Fruit fly (Drosophila melanogaster): ENCODE data around the gene Mst87F.

Mst87F gene

DNA sequence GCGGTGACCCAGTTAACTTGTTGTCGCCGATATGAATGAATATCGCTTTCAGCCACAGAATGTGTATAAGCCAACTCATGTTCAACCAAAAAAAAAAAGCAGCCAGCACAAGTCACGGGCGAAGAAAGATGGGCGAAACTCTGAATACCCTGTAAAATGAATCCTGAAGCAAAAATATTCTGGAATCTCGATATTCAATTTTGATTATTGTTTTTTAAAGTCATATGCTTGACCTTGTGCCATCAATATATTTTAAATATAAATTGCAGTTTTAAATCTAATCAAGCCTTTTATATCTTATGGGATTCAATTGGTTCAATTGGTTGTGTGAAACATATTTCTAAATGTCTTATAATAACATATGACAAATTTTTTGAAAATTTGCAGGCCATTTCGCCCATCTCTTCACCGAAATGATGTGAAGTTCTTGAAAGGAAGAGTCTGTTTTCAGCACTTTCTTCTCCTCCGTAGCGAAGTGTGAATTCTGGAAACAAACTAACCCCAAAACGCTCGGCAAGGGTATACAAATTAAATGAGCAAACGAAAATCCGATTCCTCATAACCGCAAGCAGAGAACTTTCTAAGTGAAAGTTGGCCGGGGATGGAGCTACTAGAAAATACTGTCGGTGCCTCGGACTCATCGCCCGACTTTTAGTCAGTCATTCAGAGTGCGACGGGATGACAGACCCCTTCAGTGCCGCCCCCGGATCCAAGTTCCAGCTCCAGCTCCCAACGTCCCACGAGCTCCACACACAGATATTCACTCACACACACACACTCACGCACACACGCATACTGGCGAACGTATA, 12.0 kb downstream of the Mst87F start (continued):
- TF ChIP-seq Lhr (GFP tag; optimal IDR thresholded peaks at IDR 0.05) (peak; percentile 13), Camta (GFP tag; optimal IDR thresholded peaks at IDR 0.05) (no peak), oc (tag; optimal IDR thresholded peaks at IDR 0.05) (peak; percentile 16), Fer3 (tag; optimal IDR thresholded peaks at IDR 0.05) (no peak), tna (GFP tag; IDR thresholded peaks at IDR 0.05; ENCODE audit: partially characterized antibody) (no peak; the same call in 1 of the 2 replicates), cg (GFP tag; optimal IDR thresholded peaks at IDR 0.05) (no peak), gem (tag; optimal IDR thresholded peaks at IDR 0.05) (peak; percentile 32), lbe (GFP tag; optimal IDR thresholded peaks at IDR 0.05) (no peak), Ssrp (tag; optimal IDR thresholded peaks at IDR 0.05) (peak; percentile 23), CG11723 (GFP tag; optimal IDR thresholded peaks at IDR 0.05) (no peak), sr (GFP tag; IDR thresholded peaks at IDR 0.05) (0 out of 3 replicates have a peak, but pooled peaks have one; percentile 49), Med (GFP tag) (peak; percentile 54), CG30403 (GFP tag; optimal IDR thresholded peaks at IDR 0.05) (peak; percentile 12), CG31441 (GFP tag; IDR thresholded peaks at IDR 0.05) (peak; percentile 42; the same call in 1 of the 2 replicates), Sox102F (GFP tag; optimal IDR thresholded peaks at IDR 0.05) (peak; percentile 47), usp (GFP tag; optimal IDR thresholded peaks at IDR 0.05) (no peak), Adf1 (GFP tag; IDR thresholded peaks at IDR 0.05) (no peak), ken (GFP tag; IDR thresholded peaks at IDR 0.05) (no peak), Oli (tag; optimal IDR thresholded peaks at IDR 0.05) (peak; percentile 15), eve (GFP tag; optimal IDR thresholded peaks at IDR 0.05) (peak in 1 of 2 experiments; percentile 51), phol (tag; optimal IDR thresholded peaks at IDR 0.05) (peak; percentile 18), MESR4 (GFP tag; optimal IDR thresholded peaks at IDR 0.05) (no peak), Sry-δ (GFP tag; optimal IDR thresholded peaks at IDR 0.05) (no peak), crol (GFP tag; IDR thresholded peaks at IDR 0.05) (peak; percentile 53; the same call in 1 of the 2 replicates)

DNA sequence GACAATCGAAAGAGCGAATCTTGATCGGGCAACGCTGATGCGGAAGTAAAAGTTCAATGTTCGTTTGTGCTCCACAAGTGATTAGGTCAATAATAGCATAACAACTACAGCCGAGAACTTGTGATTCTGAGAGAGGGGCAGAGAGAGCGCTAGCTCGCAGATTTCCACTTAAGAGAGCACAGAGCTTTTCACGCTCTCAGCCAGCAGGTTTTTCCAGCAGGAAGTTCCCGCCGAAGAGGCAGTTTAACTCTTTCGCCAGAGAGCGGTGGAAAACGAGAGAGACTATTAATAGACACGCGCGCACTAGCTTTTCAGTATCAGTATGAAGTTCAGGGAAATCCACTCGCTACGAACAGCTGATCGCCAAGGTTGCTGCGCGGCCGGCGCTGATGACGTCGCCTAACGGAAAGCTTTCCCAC, 12.8 kb downstream of the Mst87F start:
- TF ChIP-seq Med (GFP tag) (no peak), CG6813 (GFP tag; optimal IDR thresholded peaks at IDR 0.05) (no peak), PHDP (tag; optimal IDR thresholded peaks at IDR 0.05) (no peak), Gug (GFP tag; IDR thresholded peaks at IDR 0.05) (no peak), CG10543 (GFP tag; optimal IDR thresholded peaks at IDR 0.05) (no peak), Blimp-1 (GFP tag; optimal IDR thresholded peaks at IDR 0.05) (peak; percentile 9), org-1 (GFP tag; optimal IDR thresholded peaks at IDR 0.05) (no peak), CG2712 (tag; optimal IDR thresholded peaks at IDR 0.05) (no peak), D19A (tag; optimal IDR thresholded peaks at IDR 0.05) (no peak), eyg (GFP tag; optimal IDR thresholded peaks at IDR 0.05) (no peak), CG5180 (GFP tag; optimal IDR thresholded peaks at IDR 0.05) (no peak), GATAe (GFP tag; conservative IDR thresholded peaks at IDR 0.05) (no peak), CG3847 (GFP tag; IDR thresholded peaks at IDR 0.05) (no peak), Nf-YC (tag; optimal IDR thresholded peaks at IDR 0.05) (no peak), CG12219 (GFP tag; optimal IDR thresholded peaks at IDR 0.05) (no peak), dm (GFP tag; optimal IDR thresholded peaks at IDR 0.05) (no peak), Optix (GFP tag; IDR thresholded peaks at IDR 0.05) (no peak), gsb-n (tag; optimal IDR thresholded peaks at IDR 0.05) (no peak), CG1529 (GFP tag; optimal IDR thresholded peaks at IDR 0.05) (no peak), lilli (GFP tag; optimal IDR thresholded peaks at IDR 0.05) (no peak), CG15269 (tag; optimal IDR thresholded peaks at IDR 0.05) (no peak), Hr78 (GFP tag; optimal IDR thresholded peaks at IDR 0.05) (peak in 1 of 2 experiments; percentile 82), CG10565 (GFP tag; optimal IDR thresholded peaks at IDR 0.05) (no peak), Mrtf (GFP tag; IDR thresholded peaks at IDR 0.05) (no peak), Pdp1 (GFP tag; optimal IDR thresholded peaks at IDR 0.05) (peak in 1 of 2 experiments; percentile 56), Ets97D (GFP tag; optimal IDR thresholded peaks at IDR 0.05) (no peak)
